Fruit fly (Drosophila melanogaster): Measurements from ENCODE around the gene CG11597.
A peak's percentile ranks its signal among the peaks of the same experiment; 100 is the strongest.

CG11597 gene

DNA sequence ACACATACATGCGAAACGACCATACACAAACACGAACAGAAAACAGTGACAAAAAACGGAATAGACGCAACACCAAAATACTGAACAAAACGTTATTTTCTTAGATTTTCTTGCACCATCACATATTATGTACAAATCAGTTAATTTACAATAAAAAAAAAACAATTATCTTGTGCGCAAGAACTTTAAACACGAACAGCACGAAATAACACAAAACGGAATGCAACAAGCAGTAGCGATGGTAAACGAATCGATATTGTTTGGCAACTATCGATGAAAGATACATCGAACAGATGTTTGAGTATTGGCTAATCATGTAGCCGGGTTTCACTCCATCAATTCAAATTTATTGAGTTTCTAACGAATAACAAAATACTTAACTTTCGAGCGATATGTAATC lies 32.3 kb downstream of the CG11597 start, which contains the start of gene Pi3K68D:
Pi3K68D (minus strand) TSS at position 241 of the 400 bp plus-strand sequence.
- TF ChIP-seq pan (optimal IDR thresholded peaks at IDR 0.05) (no peak), psq (optimal IDR thresholded peaks at IDR 0.05) (peak; percentile 8)

DNA sequence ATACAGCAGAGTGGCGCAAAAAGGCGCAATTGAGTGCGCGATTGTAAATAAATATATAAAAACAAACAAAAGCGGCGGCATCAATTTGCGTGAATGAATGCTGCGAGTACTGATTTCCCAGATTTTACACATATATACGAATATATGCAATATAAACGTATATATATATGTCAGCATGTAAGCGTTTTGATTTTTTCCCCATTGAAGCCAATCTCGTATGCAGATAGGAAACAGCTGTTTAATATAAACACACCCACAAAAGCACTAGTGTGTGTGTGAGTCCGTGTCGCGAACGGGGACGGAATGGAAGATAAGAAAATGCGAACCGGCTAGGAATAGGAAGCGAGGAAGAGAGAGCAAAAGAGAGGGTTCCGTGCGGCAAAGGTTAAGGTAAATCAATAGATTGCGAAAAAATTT lies 33.1 kb downstream of the CG11597 start:
- TF ChIP-seq CG8478 (optimal IDR thresholded peaks at IDR 0.05) (no peak), usp (GFP tag; optimal IDR thresholded peaks at IDR 0.05) (no peak), pan (optimal IDR thresholded peaks at IDR 0.05) (no peak), EcR (GFP tag; optimal IDR thresholded peaks at IDR 0.05) (no peak), psq (optimal IDR thresholded peaks at IDR 0.05) (peak; percentile 16)

DNA sequence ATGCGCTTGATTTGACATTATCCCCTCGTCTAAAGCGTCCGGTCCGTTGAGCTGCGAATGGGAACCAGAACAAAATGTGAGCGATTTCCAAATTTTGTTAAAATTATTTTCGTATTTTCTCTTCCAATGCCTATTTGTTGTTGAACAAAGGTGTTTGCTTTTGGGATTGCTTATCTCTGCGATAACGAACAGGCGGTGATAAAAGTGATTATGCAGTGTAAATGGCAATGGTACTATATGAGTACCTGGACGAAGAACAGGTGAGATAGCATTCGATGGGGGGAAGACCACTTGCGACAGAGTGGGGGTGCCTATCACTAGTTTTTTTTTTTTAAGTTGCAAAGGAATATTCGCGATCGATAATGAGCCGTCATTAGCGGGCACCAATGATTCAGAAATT lies 33.9 kb downstream of the CG11597 start:
- TF ChIP-seq usp (GFP tag; optimal IDR thresholded peaks at IDR 0.05) (no peak), EcR (GFP tag; optimal IDR thresholded peaks at IDR 0.05) (no peak), psq (optimal IDR thresholded peaks at IDR 0.05) (no peak), pan (optimal IDR thresholded peaks at IDR 0.05) (no peak), Dll (optimal IDR thresholded peaks at IDR 0.05) (no peak), CG8478 (optimal IDR thresholded peaks at IDR 0.05) (no peak)

DNA sequence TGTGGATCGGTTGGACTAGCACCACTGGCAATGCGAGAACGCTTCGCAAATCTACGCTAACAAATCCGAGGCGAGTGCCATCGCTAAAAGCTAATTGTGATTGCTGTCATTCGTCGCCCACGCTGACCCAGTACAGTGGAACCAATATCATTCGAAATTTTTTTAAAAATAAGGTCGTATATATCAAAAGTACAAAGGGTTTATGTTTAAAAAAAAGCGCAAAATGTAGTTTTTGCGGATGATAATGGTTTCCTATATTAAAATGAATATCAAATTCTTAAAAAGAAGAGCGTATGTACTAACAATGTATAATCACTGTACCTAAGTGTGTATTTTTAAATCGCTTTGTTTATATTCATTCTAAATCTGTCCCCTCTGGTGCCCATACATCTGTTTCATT lies 36.8 kb downstream of the CG11597 start:
- TF ChIP-seq EcR (GFP tag; optimal IDR thresholded peaks at IDR 0.05) (no peak), psq (optimal IDR thresholded peaks at IDR 0.05) (no peak), Dll (optimal IDR thresholded peaks at IDR 0.05) (no peak), CG8478 (optimal IDR thresholded peaks at IDR 0.05) (no peak), usp (GFP tag; optimal IDR thresholded peaks at IDR 0.05) (no peak), pan (optimal IDR thresholded peaks at IDR 0.05) (no peak)

DNA sequence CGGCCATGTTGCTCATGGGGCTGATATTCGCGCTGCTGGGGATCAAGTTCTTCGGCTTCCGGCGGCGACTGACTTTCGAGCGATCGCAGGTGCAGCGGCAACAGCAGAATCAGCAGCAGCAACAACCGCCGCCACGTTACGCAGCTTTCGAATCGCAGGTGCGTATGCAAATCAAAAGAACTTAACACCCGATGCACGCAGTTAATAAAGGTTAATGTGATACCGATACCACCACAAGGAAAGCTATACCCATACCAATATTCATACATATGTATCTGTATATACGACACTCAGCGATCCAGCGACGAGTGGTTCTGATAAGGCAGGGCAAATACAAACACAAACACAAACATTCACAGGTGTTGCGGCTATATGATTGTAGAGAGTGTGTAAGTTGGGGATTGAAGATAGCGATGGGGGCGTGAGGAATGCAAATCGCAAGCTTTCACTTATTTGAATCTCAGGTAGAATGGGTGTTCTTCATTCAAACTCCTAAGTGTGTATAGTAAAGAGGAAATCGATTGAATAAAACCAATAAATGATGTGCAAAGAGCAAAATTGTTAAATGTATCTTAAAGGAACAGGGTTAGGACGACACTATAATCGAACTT lies 44.6 kb downstream of the CG11597 start:
- TF ChIP-seq CG8478 (optimal IDR thresholded peaks at IDR 0.05) (no peak), usp (GFP tag; optimal IDR thresholded peaks at IDR 0.05) (no peak), EcR (GFP tag; optimal IDR thresholded peaks at IDR 0.05) (no peak), psq (optimal IDR thresholded peaks at IDR 0.05) (no peak), Dll (optimal IDR thresholded peaks at IDR 0.05) (no peak), pan (optimal IDR thresholded peaks at IDR 0.05) (no peak)

DNA sequence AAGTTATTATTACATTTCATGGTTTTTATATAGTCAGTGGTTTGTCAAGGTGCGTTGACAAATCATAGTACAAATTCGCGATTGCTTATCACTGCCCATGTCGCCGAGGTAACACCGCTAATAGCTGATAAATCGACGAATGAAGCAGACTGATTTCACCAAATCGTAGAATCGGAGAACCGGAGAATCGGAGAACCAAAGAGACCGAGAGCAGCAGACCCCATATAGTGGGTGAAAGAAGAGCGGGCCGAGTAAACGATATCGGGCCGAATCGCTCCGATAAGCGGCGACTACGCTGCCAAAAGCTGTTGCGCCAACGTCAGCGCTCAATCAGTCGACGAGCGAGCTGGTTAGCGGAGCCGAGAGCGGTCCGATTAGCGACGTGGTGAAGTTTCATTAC lies 45.3 kb downstream of the CG11597 start, which contains the start of gene CG14131:
CG14131 (plus strand) TSS at position 343 of the 400 bp plus-strand sequence.
- TF ChIP-seq CG8478 (optimal IDR thresholded peaks at IDR 0.05) (no peak), psq (optimal IDR thresholded peaks at IDR 0.05) (no peak), usp (GFP tag; optimal IDR thresholded peaks at IDR 0.05) (no peak), pan (optimal IDR thresholded peaks at IDR 0.05) (no peak), Dll (optimal IDR thresholded peaks at IDR 0.05) (no peak), EcR (GFP tag; optimal IDR thresholded peaks at IDR 0.05) (no peak)

DNA sequence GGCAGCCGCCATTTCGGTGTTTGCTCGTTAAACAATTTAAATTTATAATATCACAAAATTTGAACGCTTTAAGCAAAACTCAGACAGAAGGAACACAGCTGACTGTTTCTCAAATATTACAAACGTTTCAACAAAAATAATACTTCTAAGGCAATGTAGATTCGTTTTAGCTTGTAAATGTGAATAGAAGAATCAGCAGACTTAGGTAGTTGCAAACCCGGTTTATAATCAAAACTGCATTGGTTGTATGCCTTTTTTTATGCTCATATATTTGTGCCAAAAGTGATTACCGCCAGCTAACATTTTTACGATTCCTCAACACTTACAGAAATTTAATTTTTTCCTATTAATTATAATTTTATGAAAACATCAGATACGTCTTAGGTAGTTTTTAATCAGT lies 47.7 kb downstream of the CG11597 start, which contains the start of gene Tim13:
Tim13 (minus strand) TSS at position 101 of the 400 bp plus-strand sequence.
- TF ChIP-seq psq (optimal IDR thresholded peaks at IDR 0.05) (no peak), EcR (GFP tag; optimal IDR thresholded peaks at IDR 0.05) (no peak), usp (GFP tag; optimal IDR thresholded peaks at IDR 0.05) (no peak), pan (optimal IDR thresholded peaks at IDR 0.05) (no peak), Dll (optimal IDR thresholded peaks at IDR 0.05) (no peak), CG8478 (optimal IDR thresholded peaks at IDR 0.05) (no peak)

DNA sequence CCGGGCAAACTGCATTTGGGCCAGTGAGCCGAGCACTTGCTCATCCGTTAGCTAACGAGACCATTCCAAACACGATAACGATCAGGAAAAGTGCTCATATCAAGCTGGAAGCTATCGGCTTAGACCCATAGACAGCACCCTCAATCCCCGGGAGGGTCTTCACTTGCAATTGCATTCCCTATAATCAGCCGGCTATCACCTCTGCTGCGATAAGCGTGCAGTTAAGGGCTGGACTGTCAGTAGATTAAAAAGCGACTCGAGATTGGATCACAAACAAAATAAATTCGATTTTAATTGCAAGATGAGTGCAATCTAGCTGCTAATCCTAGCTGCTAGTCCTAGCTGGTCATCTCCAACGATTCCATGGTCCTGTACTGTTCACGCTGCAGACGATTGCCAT lies 48.3 kb downstream of the CG11597 start:
- no peak for TF ChIP-seq pan (optimal IDR thresholded peaks at IDR 0.05)
- no peak for TF ChIP-seq usp (GFP tag; optimal IDR thresholded peaks at IDR 0.05)
- no peak for TF ChIP-seq CG8478 (optimal IDR thresholded peaks at IDR 0.05)
- no peak for TF ChIP-seq Dll (optimal IDR thresholded peaks at IDR 0.05)
- no peak for TF ChIP-seq EcR (GFP tag; optimal IDR thresholded peaks at IDR 0.05)
- TF ChIP-seq psq (optimal IDR thresholded peaks at IDR 0.05) = no peak

DNA sequence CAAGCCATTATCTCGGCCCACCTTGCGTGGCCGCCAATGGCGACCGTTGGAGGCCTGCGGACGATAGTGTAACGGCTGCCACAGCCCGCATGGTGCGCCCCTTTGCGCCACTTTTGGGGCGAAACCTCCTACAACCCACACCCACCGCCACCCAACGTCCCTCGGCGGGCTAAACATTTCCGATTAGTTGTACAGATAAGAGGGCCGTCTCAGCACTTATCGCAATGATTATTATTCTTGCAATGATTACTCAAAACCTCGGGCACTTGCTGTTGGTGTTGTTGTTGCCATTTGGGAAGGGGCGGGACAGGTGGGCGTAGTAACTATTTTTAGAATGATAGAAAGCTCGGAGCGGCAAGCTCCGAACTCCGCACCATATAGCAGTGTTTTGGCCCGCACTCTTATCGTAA lies 49.5 kb downstream of the CG11597 start:
- no peak for TF ChIP-seq CG8478 (optimal IDR thresholded peaks at IDR 0.05)
- TF ChIP-seq pan (optimal IDR thresholded peaks at IDR 0.05) = no peak
- no peak for TF ChIP-seq psq (optimal IDR thresholded peaks at IDR 0.05)
- no peak for TF ChIP-seq usp (GFP tag; optimal IDR thresholded peaks at IDR 0.05)
- no peak for TF ChIP-seq Dll (optimal IDR thresholded peaks at IDR 0.05)
- no peak for TF ChIP-seq EcR (GFP tag; optimal IDR thresholded peaks at IDR 0.05)

DNA sequence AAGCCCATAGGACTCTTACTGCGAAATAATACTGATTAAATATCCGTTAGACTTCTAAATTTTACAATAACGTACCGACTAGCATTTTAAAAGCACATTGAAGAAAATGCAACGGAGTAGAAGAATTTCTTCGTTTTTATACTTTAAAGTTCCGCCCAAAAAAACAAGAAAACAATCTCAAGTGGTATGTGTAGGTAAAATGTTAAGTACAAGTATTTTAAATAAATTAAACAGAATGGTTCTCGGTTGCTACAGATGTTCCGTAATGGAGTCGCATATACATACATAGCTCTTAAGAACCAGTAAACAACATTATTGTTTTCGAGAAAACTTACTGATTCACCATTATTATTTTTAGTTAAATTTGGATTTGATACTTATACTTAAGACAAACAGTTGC lies 50.0 kb downstream of the CG11597 start, which contains the start of gene Muc68D:
Muc68D (minus strand) TSS at position 101 of the 400 bp plus-strand sequence.
- TF ChIP-seq CG8478 (optimal IDR thresholded peaks at IDR 0.05) = no peak
- no peak for TF ChIP-seq EcR (GFP tag; optimal IDR thresholded peaks at IDR 0.05)
- TF ChIP-seq pan (optimal IDR thresholded peaks at IDR 0.05) = no peak
- TF ChIP-seq psq (optimal IDR thresholded peaks at IDR 0.05) = no peak
- no peak for TF ChIP-seq usp (GFP tag; optimal IDR thresholded peaks at IDR 0.05)
- TF ChIP-seq Dll (optimal IDR thresholded peaks at IDR 0.05) = no peak
